Worm (Caenorhabditis elegans) whole organism, late embryonic: ENCODE measurements around the gene Y46D2A.1.

Experiments
- ahr-1 ChIP-seq: sonication (generic microtip); optimal IDR thresholded peaks from 2 replicates; lab custom pipeline; 2016; ENCODE audit warnings: missing genetic modification characterization, missing compliant biosample characterization
- ama-1 ChIP-seq: fragments of 150-350 bp; optimal IDR thresholded peaks from 2 replicates; lab custom pipeline; 2014
- ceh-22 ChIP-seq: sonication (generic microtip); optimal IDR thresholded peaks from 2 replicates; lab custom pipeline; 2017; ENCODE audit warnings: missing biosample characterization, missing genetic modification characterization
- ceh-30 ChIP-seq: fragments of 150-350 bp; optimal IDR thresholded peaks from 2 replicates; lab custom pipeline; 2014; ENCODE audit warnings: missing biosample characterization, missing genetic modification characterization
- ceh-6 ChIP-seq: fragments of 200-800 bp; sonication (Bioruptor generic); optimal IDR thresholded peaks from 2 replicates; lab custom pipeline; 2018; ENCODE audit warnings: mild to moderate bottlenecking, missing genetic modification characterization, missing compliant biosample characterization
- dmd-4 ChIP-seq: sonication (generic microtip); optimal IDR thresholded peaks from 2 replicates; lab custom pipeline; 2016; ENCODE audit warnings: borderline replicate concordance, missing genetic modification characterization, missing compliant biosample characterization
- fkh-10 ChIP-seq: fragments of 150-350 bp; optimal IDR thresholded peaks from 2 replicates; lab custom pipeline; 2014; ENCODE audit warnings: missing biosample characterization, missing genetic modification reagents, missing genetic modification characterization
- hlh-15 ChIP-seq: sonication (generic microtip); optimal IDR thresholded peaks from 2 replicates; lab custom pipeline; 2016; ENCODE audit warnings: missing genetic modification characterization, missing compliant biosample characterization
- lim-6 ChIP-seq: sonication (generic microtip); optimal IDR thresholded peaks from 2 replicates; lab custom pipeline; 2016; ENCODE audit warnings: missing genetic modification characterization, missing compliant biosample characterization
- mec-3 ChIP-seq: sonication (generic microtip); optimal IDR thresholded peaks from 2 replicates; lab custom pipeline; 2016; ENCODE audit warnings: borderline replicate concordance, missing genetic modification characterization, missing compliant biosample characterization
- nhr-11 ChIP-seq: fragments of 150-350 bp; optimal IDR thresholded peaks from 2 replicates; lab custom pipeline; 2014; ENCODE audit warnings: missing biosample characterization, missing genetic modification characterization
- odd-2 ChIP-seq: sonication (generic microtip); optimal IDR thresholded peaks from 2 replicates; lab custom pipeline; 2017; ENCODE audit warnings: antibody characterized with exemption, mild to moderate bottlenecking, missing genetic modification characterization, missing compliant biosample characterization
- pqm-1 ChIP-seq: sonication (generic microtip); optimal IDR thresholded peaks from 2 replicates; lab custom pipeline; 2016; ENCODE audit warnings: missing genetic modification characterization, missing compliant biosample characterization
- pros-1 ChIP-seq: fragments of 150-350 bp; optimal IDR thresholded peaks from 2 replicates; lab custom pipeline; 2014; ENCODE audit warnings: missing biosample characterization, missing genetic modification reagents, missing genetic modification characterization

DNA sequence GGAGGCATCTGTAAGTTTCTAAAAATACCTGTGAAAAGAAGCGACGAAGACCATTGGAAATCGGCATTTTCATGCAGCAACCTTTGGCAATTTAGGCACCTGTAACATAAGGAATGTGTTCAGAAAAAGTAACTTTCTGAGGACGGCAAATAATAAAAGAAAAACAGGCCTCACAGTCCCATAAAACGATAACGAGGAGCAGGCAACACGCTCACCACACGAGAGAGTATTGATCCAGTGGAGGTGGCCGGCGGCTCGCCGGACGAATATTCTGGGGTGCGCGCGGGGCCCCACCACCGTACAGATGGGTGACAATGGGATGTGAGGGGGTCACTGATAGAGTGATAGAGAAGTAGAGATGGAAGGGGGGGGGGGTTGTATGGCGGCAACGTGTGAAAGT, 47.4 kb upstream of the Y46D2A.1 start, which contains the start of gene F02E11.3:
- TF ChIP-seq lim-6 (tag; lab: Kevin White, UChicago) (no peak), ama-1 (lab: Kevin White, UChicago) (no peak), odd-2 (no peak), fkh-10 (GFP tag; lab: Kevin White, UChicago) (no peak), pqm-1 (no peak), hlh-15 (tag; lab: Kevin White, UChicago) (no peak), ceh-30 (tag; lab: Kevin White, UChicago) (no peak), dmd-4 (tag; lab: Kevin White, UChicago) (no peak), mec-3 (tag; lab: Kevin White, UChicago) (no peak), ceh-6 (GFP tag; lab: Kevin White, UChicago) (no peak), ahr-1 (tag; lab: Kevin White, UChicago) (no peak), ceh-22 (tag; lab: Kevin White, UChicago) (no peak), pros-1 (no peak), nhr-11 (tag; lab: Kevin White, UChicago) (no peak)
